Fruit fly (Drosophila melanogaster) whole organism, embryonic: ENCODE results near the gene Cyp313a3.

Experiments
- CG14710 ChIP-seq: fragments of 200-800 bp; sonication (Bioruptor generic); optimal IDR thresholded peaks from 3 replicates; lab custom pipeline; 2019; ENCODE audit warnings: missing biosample characterization, mild to moderate bottlenecking, missing genetic modification characterization, moderate library complexity
- CG18764 ChIP-seq: fragments of 200-800 bp; sonication (Bioruptor generic); optimal IDR thresholded peaks from 3 replicates; lab custom pipeline; 2016; ENCODE audit warnings: missing biosample characterization, missing genetic modification characterization
- CG32767 ChIP-seq: fragments of 200-800 bp; sonication (Bioruptor generic); IDR thresholded peaks from 2 replicates; pipeline ENCODE4 v1.3.6; 2022; ENCODE audit warnings: missing biosample characterization, missing genetic modification characterization
- CG34422 ChIP-seq: fragments of 200-800 bp; sonication (Bioruptor generic); IDR thresholded peaks from 3 replicates; pipeline ENCODE4 v1.3.6; 2022; ENCODE audit warnings: missing biosample characterization, missing genetic modification characterization
- CG9727 ChIP-seq: fragments of 200-800 bp; sonication (Bioruptor generic); optimal IDR thresholded peaks from 3 replicates; lab custom pipeline; 2017; ENCODE audit warnings: missing biosample characterization, mild to moderate bottlenecking, missing genetic modification characterization
- Doc3 ChIP-seq: fragments of 200-800 bp; sonication (Bioruptor generic); IDR thresholded peaks from 3 replicates; pipeline ENCODE4 v1.3.6; 2022; ENCODE audit warnings: missing biosample characterization, missing genetic modification characterization; ENCODE audit not compliant: partially characterized antibody
- ap ChIP-seq: fragments of 200-800 bp; sonication (Bioruptor generic); IDR thresholded peaks from 2 replicates; pipeline ENCODE4 v1.3.6; 2022; ENCODE audit warnings: missing biosample characterization, missing genetic modification characterization
- fd96Cb ChIP-seq: fragments of 200-800 bp; sonication (Bioruptor generic); optimal IDR thresholded peaks from 2 replicates; lab custom pipeline; 2018; ENCODE audit warnings: missing biosample characterization, mild to moderate bottlenecking, missing genetic modification characterization, moderate library complexity
- h ChIP-seq: fragments of >200 bp; optimal IDR thresholded peaks from 2 replicates; lab custom pipeline; 2017
- lmd ChIP-seq: fragments of 200-800 bp; sonication (Bioruptor generic); IDR thresholded peaks from 2 replicates; pipeline ENCODE4 v1.3.6; 2022; ENCODE audit warnings: missing biosample characterization, missing genetic modification characterization
- mirr ChIP-seq: fragments of 200-800 bp; sonication (Bioruptor generic); optimal IDR thresholded peaks from 3 replicates; lab custom pipeline; 2018; ENCODE audit warnings: missing biosample characterization, mild to moderate bottlenecking, missing genetic modification characterization
- so ChIP-seq: fragments of 200-800 bp; sonication (Bioruptor generic); IDR thresholded peaks from 3 replicates; pipeline ENCODE4 v1.3.6; 2022; ENCODE audit warnings: missing biosample characterization, missing genetic modification characterization
- tx ChIP-seq: fragments of 200-800 bp; sonication (Bioruptor generic); optimal IDR thresholded peaks from 2 replicates; lab custom pipeline; 2016; ENCODE audit warnings: missing biosample characterization, missing genetic modification characterization

dm6 chr3R:12258437-12258836 lies 19.4 kb upstream of the Cyp313a3 start, which contains the start of the genes CG44037 and svp:
- TF ChIP-seq so (GFP tag; lab: Robert Waterston, UW) = no peak
- no peak for TF ChIP-seq mirr (GFP tag; lab: Kevin White, UChicago)
- TF ChIP-seq CG14710 = no peak
- TF ChIP-seq CG9727 (GFP tag; lab: Kevin White, UChicago) = no peak
- TF ChIP-seq Doc3 = no peak
- TF ChIP-seq CG32767 (GFP tag; lab: Robert Waterston, UW) = no peak
- TF ChIP-seq fd96Cb (tag; lab: Kevin White, UChicago) = no peak
- TF ChIP-seq h (lab: Kevin White, UChicago) = no peak
- TF ChIP-seq lmd = no peak
- TF ChIP-seq tx (GFP tag; lab: Kevin White, UChicago) = no peak
- TF ChIP-seq ap (GFP tag; lab: Robert Waterston, UW) = no peak
- TF ChIP-seq CG34422 (GFP tag; lab: Robert Waterston, UW) = no peak
- TF ChIP-seq CG18764 (GFP tag; lab: Kevin White, UChicago) = no peak
